Worm (Caenorhabditis elegans): ENCODE data around the gene C16B8.2.

Gene C16B8.2

ce11 chrX:3917013-3917412 lies 49.2 kb downstream of the C16B8.2 start, which contains the start of gene T22B2.3:
Gene T22B2.3 (plus strand): TSS chrX:3917313.
- no peak for TF ChIP-seq fax-1 (tag; optimal IDR thresholded peaks at IDR 0.05)

- TF ChIP-seq pros-1 (tag; optimal IDR thresholded peaks at IDR 0.05) (no peak), ceh-30 (tag; optimal IDR thresholded peaks at IDR 0.05) (no peak), unc-55 (GFP tag; optimal IDR thresholded peaks at IDR 0.05) (no peak), elt-2 (tag; optimal IDR thresholded peaks at IDR 0.05) (no peak), ceh-6 (GFP tag; optimal IDR thresholded peaks at IDR 0.05) (no peak)
Observed at ce11 chrX:3915748-3916147, 50.5 kb downstream of the C16B8.2 start, which contains the start of gene idpp-9. Gene idpp-9 (minus strand): TSS chrX:3915848.

ce11 chrX:3914273-3914672 lies 52.0 kb downstream of the C16B8.2 start:
- TF ChIP-seq ref-2 (tag; optimal IDR thresholded peaks at IDR 0.05) (peak; percentile 30), C38D4.7 (GFP tag; optimal IDR thresholded peaks at IDR 0.05) (peak; percentile 32), ets-4 (tag; optimal IDR thresholded peaks at IDR 0.05) (no peak), Y22D7AL.16 (tag; optimal IDR thresholded peaks at IDR 0.05) (no peak), pax-1 (tag; optimal IDR thresholded peaks at IDR 0.05) (no peak), gmeb-2 (tag; optimal IDR thresholded peaks at IDR 0.05) (peak; percentile 38), ztf-16 (tag; optimal IDR thresholded peaks at IDR 0.05) (no peak), pros-1 (tag; optimal IDR thresholded peaks at IDR 0.05) (no peak), ceh-14 (tag; optimal IDR thresholded peaks at IDR 0.05) (no peak), unc-3 (GFP tag; conservative IDR thresholded peaks at IDR 0.05) (no peak), unc-3 (tag; optimal IDR thresholded peaks at IDR 0.05) (no peak), ceh-48 (tag; optimal IDR thresholded peaks at IDR 0.05) (no peak), mec-3 (tag; optimal IDR thresholded peaks at IDR 0.05; ENCODE audit: borderline replicate concordance) (no peak), hlh-30 (tag; optimal IDR thresholded peaks at IDR 0.05; ENCODE audit: insufficient read depth) (no peak), lim-6 (tag; optimal IDR thresholded peaks at IDR 0.05) (no peak), ceh-34 (tag; optimal IDR thresholded peaks at IDR 0.05) (peak; percentile 15), zip-5 (tag; optimal IDR thresholded peaks at IDR 0.05) (no peak), syd-9 (tag; optimal IDR thresholded peaks at IDR 0.05) (peak; percentile 17), ahr-1 (tag; optimal IDR thresholded peaks at IDR 0.05) (no peak), pha-4 (tag; optimal IDR thresholded peaks at IDR 0.05) (no peak), ceh-18 (tag; optimal IDR thresholded peaks at IDR 0.05) (no peak), unc-86 (tag; optimal IDR thresholded peaks at IDR 0.05) (no peak), fkh-10 (GFP tag; optimal IDR thresholded peaks at IDR 0.05) (no peak), hlh-8 (tag; optimal IDR thresholded peaks at IDR 0.05) (peak; percentile 14), unc-42 (tag; optimal IDR thresholded peaks at IDR 0.05) (no peak), npax-4 (tag; optimal IDR thresholded peaks at IDR 0.05) (no peak), tbx-7 (tag; optimal IDR thresholded peaks at IDR 0.05) (no peak), fax-1 (tag; optimal IDR thresholded peaks at IDR 0.05) (peak; percentile 50), F13H6.1 (tag; optimal IDR thresholded peaks at IDR 0.05) (no peak), ceh-24 (tag; optimal IDR thresholded peaks at IDR 0.05) (no peak), pha-2 (tag; optimal IDR thresholded peaks at IDR 0.05) (no peak), odd-2 (tag; optimal IDR thresholded peaks at IDR 0.05) (no peak), ceh-2 (tag; optimal IDR thresholded peaks at IDR 0.05) (no peak), ceh-45 (GFP tag; IDR thresholded peaks at IDR 0.05) (no peak), unc-55 (GFP tag; optimal IDR thresholded peaks at IDR 0.05) (no peak), ceh-22 (tag; optimal IDR thresholded peaks at IDR 0.05) (no peak), eyg-1 (tag; optimal IDR thresholded peaks at IDR 0.05) (peak; percentile 40), nhr-11 (tag; optimal IDR thresholded peaks at IDR 0.05) (no peak), nfya-1 (tag; optimal IDR thresholded peaks at IDR 0.05) (peak; percentile 11), fkh-6 (tag; optimal IDR thresholded peaks at IDR 0.05) (no peak), ttx-3 (tag; optimal IDR thresholded peaks at IDR 0.05) (peak; percentile 53), ceh-30 (tag; optimal IDR thresholded peaks at IDR 0.05) (no peak), elt-2 (tag; optimal IDR thresholded peaks at IDR 0.05) (peak; percentile 41), C08G9.2 (tag; optimal IDR thresholded peaks at IDR 0.05) (no peak), elt-4 (tag; optimal IDR thresholded peaks at IDR 0.05) (no peak), hlh-13 (GFP tag; optimal IDR thresholded peaks at IDR 0.05) (no peak), dve-1 (tag; optimal IDR thresholded peaks at IDR 0.05) (no peak), dmd-4 (tag; optimal IDR thresholded peaks at IDR 0.05; ENCODE audit: borderline replicate concordance) (no peak), ama-1 (optimal IDR thresholded peaks at IDR 0.05) (no peak)

All from whole organism, late embryonic.